Worm (Caenorhabditis elegans): ENCODE measurements around the gene ZK1248.5.

The ZK1248.5 gene

ce11 chrII:5810230-5810629 is at the start of gene ZK1248.5, which contains the start of gene msp-64:
ZK1248.5 (plus strand) TSS chrII:5810514.
msp-64 (minus strand) TSS chrII:5810330.
- no peak for TF ChIP-seq mdl-1 (tag; optimal IDR thresholded peaks at IDR 0.05)
- TF ChIP-seq elt-1 (tag; optimal IDR thresholded peaks at IDR 0.05), result no peak
- no peak for TF ChIP-seq nhr-25 (tag; optimal IDR thresholded peaks at IDR 0.05)
- TF ChIP-seq lsy-12 (tag; optimal IDR thresholded peaks at IDR 0.05), result no peak
- TF ChIP-seq nhr-67 (tag; optimal IDR thresholded peaks at IDR 0.05), result no peak
- no peak for TF ChIP-seq fkh-2 (tag; optimal IDR thresholded peaks at IDR 0.05)
- TF ChIP-seq nhr-23 (tag; optimal IDR thresholded peaks at IDR 0.05), result no peak
- TF ChIP-seq lin-39 (tag; optimal IDR thresholded peaks at IDR 0.05), result no peak
- no peak for TF ChIP-seq eor-1 (tag; optimal IDR thresholded peaks at IDR 0.05)
- no peak for TF ChIP-seq mml-1 (tag; optimal IDR thresholded peaks at IDR 0.05)
- TF ChIP-seq nhr-12 (tag; optimal IDR thresholded peaks at IDR 0.05), result no peak
- no peak for TF ChIP-seq nfya-1 (tag; optimal IDR thresholded peaks at IDR 0.05; ENCODE audit: insufficient read depth)

DNA sequence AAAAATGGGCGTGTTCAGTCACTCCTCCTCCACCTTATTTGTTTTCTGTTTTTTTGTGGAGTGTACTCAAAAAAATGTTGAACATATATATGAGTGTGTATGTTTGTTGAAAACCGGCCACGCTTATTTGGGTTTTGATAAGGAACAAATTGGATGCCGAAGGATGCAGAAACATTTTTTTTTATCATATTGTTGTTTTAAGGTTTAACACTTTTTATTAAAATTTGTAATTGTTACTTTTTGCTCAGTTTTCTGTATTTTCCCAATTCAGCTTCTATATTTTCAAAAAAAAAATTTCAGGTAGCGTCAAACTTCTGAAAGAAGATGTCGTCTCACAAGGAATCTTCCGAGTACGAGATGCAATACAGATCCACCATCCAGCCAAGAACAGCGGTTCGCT is 45.0 kb upstream of the ZK1248.5 start, which contains the start of gene ifb-1:
ifb-1 (plus strand) TSS at position 301 of the 400 bp plus-strand sequence.
- no peak for TF ChIP-seq lin-39 (tag; optimal IDR thresholded peaks at IDR 0.05)
- no peak for TF ChIP-seq nhr-25 (tag; optimal IDR thresholded peaks at IDR 0.05)
- TF ChIP-seq lin-15B (tag; optimal IDR thresholded peaks at IDR 0.05), result no peak
- TF ChIP-seq tbx-2 (tag; optimal IDR thresholded peaks at IDR 0.05), result no peak
- TF ChIP-seq fos-1 (tag; optimal IDR thresholded peaks at IDR 0.05), result no peak
- TF ChIP-seq mml-1 (tag; optimal IDR thresholded peaks at IDR 0.05), result no peak
- no peak for TF ChIP-seq snpc-4 (tag; optimal IDR thresholded peaks at IDR 0.05)
- no peak for TF ChIP-seq ceh-16 (tag; optimal IDR thresholded peaks at IDR 0.05)
- TF ChIP-seq nhr-11 (tag; optimal IDR thresholded peaks at IDR 0.05), result no peak
- TF ChIP-seq ceh-9 (tag; optimal IDR thresholded peaks at IDR 0.05), result no peak
- no peak for TF ChIP-seq elt-2 (tag; optimal IDR thresholded peaks at IDR 0.05)
- TF ChIP-seq elt-1 (tag; optimal IDR thresholded peaks at IDR 0.05), result no peak

ce11 chrII:5768274-5768820 is 42.0 kb upstream of the ZK1248.5 start:
- no peak for TF ChIP-seq tbx-2 (tag; optimal IDR thresholded peaks at IDR 0.05)
- no peak for TF ChIP-seq ZK546.5 (tag; optimal IDR thresholded peaks at IDR 0.05)
- TF ChIP-seq elt-1 (tag; optimal IDR thresholded peaks at IDR 0.05), result peak; percentile 91
- no peak for TF ChIP-seq skn-1 (tag; optimal IDR thresholded peaks at IDR 0.05)
- peak; percentile 29 for TF ChIP-seq nhr-23 (tag; optimal IDR thresholded peaks at IDR 0.05)
- TF ChIP-seq ceh-28 (tag; optimal IDR thresholded peaks at IDR 0.05), result no peak
- no peak for TF ChIP-seq mdl-1 (tag; optimal IDR thresholded peaks at IDR 0.05)
- TF ChIP-seq egl-5 (tag; optimal IDR thresholded peaks at IDR 0.05), result no peak
- TF ChIP-seq ztf-11 (tag; optimal IDR thresholded peaks at IDR 0.05), result no peak
- no peak for TF ChIP-seq pha-4 (tag; optimal IDR thresholded peaks at IDR 0.05)
- no peak for TF ChIP-seq daf-12 (tag; optimal IDR thresholded peaks at IDR 0.05)
- peak in 1 of 3 experiments; percentile 15 for TF ChIP-seq elt-3 (tag; optimal IDR thresholded peaks at IDR 0.05)
- TF ChIP-seq nhr-28 (tag; optimal IDR thresholded peaks at IDR 0.05), result no peak
- TF ChIP-seq nfya-1 (tag; optimal IDR thresholded peaks at IDR 0.05; ENCODE audit: insufficient read depth), result no peak
- no peak for TF ChIP-seq pqm-1 (tag; optimal IDR thresholded peaks at IDR 0.05)
- no peak for TF ChIP-seq lin-15B (tag; optimal IDR thresholded peaks at IDR 0.05)
- TF ChIP-seq nhr-11 (tag; optimal IDR thresholded peaks at IDR 0.05), result no peak
- TF ChIP-seq jun-1 (tag; optimal IDR thresholded peaks at IDR 0.05), result no peak
- TF ChIP-seq egl-27 (tag; optimal IDR thresholded peaks at IDR 0.05), result no peak

- TF ChIP-seq egl-5 (tag; optimal IDR thresholded peaks at IDR 0.05) (no peak), egl-27 (tag; optimal IDR thresholded peaks at IDR 0.05) (no peak), nhr-43 (tag; optimal IDR thresholded peaks at IDR 0.05; ENCODE audit: poor library complexity, severe bottlenecking) (peak; percentile 23), fkh-10 (GFP tag; optimal IDR thresholded peaks at IDR 0.05) (no peak), jun-1 (tag; optimal IDR thresholded peaks at IDR 0.05) (no peak), ceh-9 (tag; optimal IDR thresholded peaks at IDR 0.05) (no peak), nhr-237 (tag; optimal IDR thresholded peaks at IDR 0.05) (no peak), pqm-1 (tag; optimal IDR thresholded peaks at IDR 0.05) (no peak), snpc-4 (tag; optimal IDR thresholded peaks at IDR 0.05) (peak; percentile 19), nhr-67 (tag; optimal IDR thresholded peaks at IDR 0.05) (no peak), unc-39 (tag; optimal IDR thresholded peaks at IDR 0.05) (no peak), ama-1 (optimal IDR thresholded peaks at IDR 0.05) (no peak), tbx-2 (tag; optimal IDR thresholded peaks at IDR 0.05) (no peak), lin-15B (tag; optimal IDR thresholded peaks at IDR 0.05) (no peak), ceh-28 (tag; optimal IDR thresholded peaks at IDR 0.05) (no peak), nhr-11 (tag; optimal IDR thresholded peaks at IDR 0.05) (no peak), sea-2 (GFP tag; optimal IDR thresholded peaks at IDR 0.05) (no peak), mml-1 (tag; optimal IDR thresholded peaks at IDR 0.05) (no peak), nhr-23 (tag; optimal IDR thresholded peaks at IDR 0.05) (no peak), fos-1 (tag; optimal IDR thresholded peaks at IDR 0.05) (no peak), nfya-1 (tag; optimal IDR thresholded peaks at IDR 0.05; ENCODE audit: insufficient read depth) (peak; percentile 16), zag-1 (tag; optimal IDR thresholded peaks at IDR 0.05) (no peak), nhr-12 (tag; optimal IDR thresholded peaks at IDR 0.05) (no peak), nhr-28 (tag; optimal IDR thresholded peaks at IDR 0.05) (no peak), elt-2 (tag; optimal IDR thresholded peaks at IDR 0.05) (peak; percentile 46), skn-1 (tag; optimal IDR thresholded peaks at IDR 0.05) (no peak), ztf-4 (tag; optimal IDR thresholded peaks at IDR 0.05) (no peak), lin-39 (tag; optimal IDR thresholded peaks at IDR 0.05) (peak; percentile 31), aly-2 (tag; optimal IDR thresholded peaks at IDR 0.05) (no peak), mdl-1 (tag; optimal IDR thresholded peaks at IDR 0.05) (no peak), daf-12 (tag; optimal IDR thresholded peaks at IDR 0.05) (no peak), ceh-82 (tag; optimal IDR thresholded peaks at IDR 0.05) (no peak), nhr-25 (tag; optimal IDR thresholded peaks at IDR 0.05) (no peak), elt-3 (tag; optimal IDR thresholded peaks at IDR 0.05) (peak in 1 of 3 experiments; percentile 1)
These were observed 37.7 kb upstream of the ZK1248.5 start for ce11 chrII:5772547-5773142.

Data from whole organism, L3 larva.